Fruit fly (Drosophila melanogaster): ENCODE results near the gene CG15824.
A peak's percentile ranks its signal among the peaks of the same experiment; 100 is the strongest.

- no peak for TF ChIP-seq EcR (GFP tag; optimal IDR thresholded peaks at IDR 0.05)
- TF ChIP-seq CG32121 (GFP tag; IDR thresholded peaks at IDR 0.05) = peak; percentile 59; the same call in 1 of the 2 replicates
- TF ChIP-seq gl (tag; optimal IDR thresholded peaks at IDR 0.05) = no peak
- TF ChIP-seq CG12605 (GFP tag; IDR thresholded peaks at IDR 0.05) = no peak; the same call in 1 of the 2 replicates
- TF ChIP-seq CG14655 (GFP tag; optimal IDR thresholded peaks at IDR 0.05) = no peak
- TF ChIP-seq CG34367 (tag; optimal IDR thresholded peaks at IDR 0.05) = peak; percentile 53
- TF ChIP-seq D1 (tag; optimal IDR thresholded peaks at IDR 0.05) = no peak
- TF ChIP-seq Ets98B (GFP tag; IDR thresholded peaks at IDR 0.05) = peak; percentile 30; the same call in 1 of the 2 replicates
Observed at dm6 chr2L:870749-871418, 14.1 kb downstream of the CG15824 start.
